Fruit fly (Drosophila melanogaster) whole organism, adult: ENCODE data around the gene CG1622.

Experiments used
- CG11617 ChIP-seq: fragments of 200-800 bp; sonication (Bioruptor generic); optimal IDR thresholded peaks from 2 replicates; lab custom pipeline; 2017; ENCODE audit warnings: mild to moderate bottlenecking, missing biosample characterization, missing genetic modification reagents, missing genetic modification characterization
- CG12768 ChIP-seq: fragments of 200-800 bp; sonication (Bioruptor generic); optimal IDR thresholded peaks from 2 replicates; lab custom pipeline; 2017; ENCODE audit warnings: missing biosample characterization, missing genetic modification characterization, mild to moderate bottlenecking, moderate library complexity, missing genetic modification reagents
- CG14711 ChIP-seq: fragments of 200-800 bp; sonication (Bioruptor generic); optimal IDR thresholded peaks from 2 replicates; lab custom pipeline; 2018; ENCODE audit warnings: missing biosample characterization, mild to moderate bottlenecking, missing genetic modification characterization, moderate library complexity
- CG1620 ChIP-seq: fragments of 200-800 bp; sonication (Bioruptor generic); optimal IDR thresholded peaks from 2 replicates; lab custom pipeline; 2016; ENCODE audit warnings: missing biosample characterization, missing genetic modification characterization
- CG33017 ChIP-seq: fragments of 200-800 bp; sonication (Bioruptor generic); optimal IDR thresholded peaks from 2 replicates; lab custom pipeline; 2018; ENCODE audit warnings: missing biosample characterization, mild to moderate bottlenecking, missing genetic modification characterization, moderate library complexity
- CG5204 ChIP-seq: fragments of 200-800 bp; sonication (Bioruptor generic); optimal IDR thresholded peaks from 2 replicates; lab custom pipeline; 2016; ENCODE audit warnings: missing biosample characterization, missing genetic modification characterization
- CG7045 ChIP-seq: fragments of 200-800 bp; sonication (Bioruptor generic); optimal IDR thresholded peaks from 2 replicates; lab custom pipeline; 2017; ENCODE audit warnings: missing biosample characterization, mild to moderate bottlenecking, missing genetic modification characterization
- CG7101 ChIP-seq: fragments of 200-800 bp; sonication (Bioruptor generic); optimal IDR thresholded peaks from 2 replicates; lab custom pipeline; 2018; ENCODE audit warnings: missing biosample characterization, mild to moderate bottlenecking, missing genetic modification characterization, moderate library complexity
- Clk ChIP-seq: fragments of 200-800 bp; sonication (Bioruptor generic); optimal IDR thresholded peaks from 2 replicates; lab custom pipeline; 2017; ENCODE audit warnings: missing biosample characterization, missing genetic modification characterization
- Crg-1 ChIP-seq: fragments of 200-800 bp; sonication (Bioruptor generic); optimal IDR thresholded peaks from 2 replicates; lab custom pipeline; 2016; ENCODE audit warnings: missing biosample characterization, missing genetic modification characterization
- Hr96 ChIP-seq: fragments of 200-800 bp; sonication (Bioruptor generic); optimal IDR thresholded peaks from 2 replicates; lab custom pipeline; 2016; ENCODE audit warnings: missing biosample characterization, missing genetic modification characterization
- Mnt ChIP-seq: fragments of 200-800 bp; sonication (Bioruptor generic); optimal IDR thresholded peaks from 2 replicates; lab custom pipeline; 2016; ENCODE audit warnings: missing biosample characterization, mild to moderate bottlenecking, missing genetic modification characterization
- bab1 ChIP-seq: fragments of 200-800 bp; sonication (Bioruptor generic); optimal IDR thresholded peaks from 3 replicates; lab custom pipeline; 2019; ENCODE audit warnings: missing biosample characterization, mild to moderate bottlenecking, missing genetic modification characterization, moderate library complexity
- cic ChIP-seq: fragments of 200-800 bp; sonication (Bioruptor generic); optimal IDR thresholded peaks from 2 replicates; lab custom pipeline; 2017; ENCODE audit warnings: missing biosample characterization, mild to moderate bottlenecking, missing genetic modification characterization, moderate library complexity
- cnc ChIP-seq, 2 experiments: fragments of >200 bp; optimal IDR thresholded peaks; 2 replicates each; lab custom pipeline; 2017
- kay ChIP-seq: fragments of 200-800 bp; sonication (Bioruptor generic); peaks from one replicate; lab custom pipeline; 2016; ENCODE audit warnings: missing biosample characterization, missing genetic modification characterization, borderline replicate concordance
- ovo ChIP-seq: fragments of 200-800 bp; sonication (Bioruptor generic); optimal IDR thresholded peaks from 2 replicates; lab custom pipeline; 2016; ENCODE audit warnings: missing biosample characterization, missing genetic modification characterization
- pad ChIP-seq: fragments of 200-800 bp; sonication (Bioruptor generic); optimal IDR thresholded peaks from 3 replicates; lab custom pipeline; 2017; ENCODE audit warnings: missing biosample characterization, missing genetic modification characterization, mild to moderate bottlenecking, moderate library complexity, missing genetic modification reagents
- tj ChIP-seq: fragments of 200-800 bp; sonication (Bioruptor generic); optimal IDR thresholded peaks from 3 replicates; lab custom pipeline; 2017; ENCODE audit warnings: missing biosample characterization, mild to moderate bottlenecking, missing genetic modification characterization, moderate library complexity
- toe ChIP-seq: fragments of 200-800 bp; sonication (Bioruptor generic); optimal IDR thresholded peaks from 2 replicates; lab custom pipeline; 2016; ENCODE audit warnings: missing biosample characterization, missing genetic modification characterization

Gene CG1622

dm6 chrX:13296405-13297183 lies at the start of gene CG1622:
Gene CG1622, plus strand, starts transcription at chrX:13297082.
- TF ChIP-seq Crg-1 (GFP tag; lab: Kevin White, UChicago) = no peak
- TF ChIP-seq CG14711 (tag; lab: Kevin White, UChicago) = peak; percentile 26
- peak; percentile 59 for TF ChIP-seq CG11617
- TF ChIP-seq kay (GFP tag; lab: Kevin White, UChicago) = no peak
- TF ChIP-seq CG7101 (tag; lab: Kevin White, UChicago) = peak; percentile 57
- no peak for TF ChIP-seq CG33017 (tag; lab: Kevin White, UChicago)
- peak; percentile 67 for TF ChIP-seq Mnt (GFP tag; lab: Kevin White, UChicago)
- no peak for TF ChIP-seq CG12768 (GFP tag; lab: Kevin White, UChicago)
- TF ChIP-seq CG5204 (GFP tag; lab: Kevin White, UChicago) = no peak
- peak; percentile 47 for TF ChIP-seq tj
- TF ChIP-seq pad (GFP tag; lab: Kevin White, UChicago) = peak; percentile 14
- TF ChIP-seq cic (GFP tag; lab: Kevin White, UChicago) = no peak
- TF ChIP-seq toe (GFP tag; lab: Kevin White, UChicago) = no peak
- peak; percentile 38 for TF ChIP-seq CG1620 (GFP tag; lab: Kevin White, UChicago)
- TF ChIP-seq ovo = no peak
- TF ChIP-seq CG7045 (GFP tag; lab: Kevin White, UChicago) = no peak
- no peak for TF ChIP-seq Hr96
- TF ChIP-seq cnc (optimal IDR thresholded peaks at IDR 0.05; lab: Kevin White, UChicago) = no peak
- TF ChIP-seq Clk = no peak
- peak; percentile 35 for TF ChIP-seq bab1 (GFP tag; lab: Kevin White, UChicago)

- TF ChIP-seq CG12768 (GFP tag; lab: Kevin White, UChicago) (no peak), CG1620 (GFP tag; lab: Kevin White, UChicago) (no peak), kay (GFP tag; lab: Kevin White, UChicago) (no peak), CG5204 (GFP tag; lab: Kevin White, UChicago) (no peak), CG14711 (tag; lab: Kevin White, UChicago) (no peak)
These were observed 49.1 kb upstream of the CG1622 start for dm6 chrX:13247789-13248188.

- TF ChIP-seq CG7045 (GFP tag; lab: Kevin White, UChicago) (no peak), CG12768 (GFP tag; lab: Kevin White, UChicago) (no peak), Clk (no peak), kay (GFP tag; lab: Kevin White, UChicago) (no peak), Hr96 (no peak), cic (GFP tag; lab: Kevin White, UChicago) (no peak), CG14711 (tag; lab: Kevin White, UChicago) (no peak), CG11617 (no peak), cnc (optimal IDR thresholded peaks at IDR 0.05; lab: Kevin White, UChicago) (no peak), pad (GFP tag; lab: Kevin White, UChicago) (no peak), CG1620 (GFP tag; lab: Kevin White, UChicago) (no peak), Mnt (GFP tag; lab: Kevin White, UChicago) (no peak)
These were observed 48.4 kb upstream of the CG1622 start for dm6 chrX:13248515-13248914.

- TF ChIP-seq kay (GFP tag; lab: Kevin White, UChicago) (no peak), CG12768 (GFP tag; lab: Kevin White, UChicago) (no peak), CG7045 (GFP tag; lab: Kevin White, UChicago) (no peak), pad (GFP tag; lab: Kevin White, UChicago) (no peak), toe (GFP tag; lab: Kevin White, UChicago) (no peak)
These were observed 47.0 kb upstream of the CG1622 start for dm6 chrX:13249732-13250395.

- no peak for TF ChIP-seq bab1 (GFP tag; lab: Kevin White, UChicago)
- no peak for TF ChIP-seq Clk
- TF ChIP-seq CG7101 (tag; lab: Kevin White, UChicago) = no peak
- TF ChIP-seq CG11617 = no peak
- no peak for TF ChIP-seq cic (GFP tag; lab: Kevin White, UChicago)
- no peak for TF ChIP-seq Hr96
- TF ChIP-seq Crg-1 (GFP tag; lab: Kevin White, UChicago) = no peak
- TF ChIP-seq CG12768 (GFP tag; lab: Kevin White, UChicago) = no peak
- TF ChIP-seq tj = no peak
These were observed 45.6 kb upstream of the CG1622 start for dm6 chrX:13251310-13251709.

- TF ChIP-seq CG12768 (GFP tag; lab: Kevin White, UChicago) (no peak), CG33017 (tag; lab: Kevin White, UChicago) (no peak), ovo (no peak), Clk (no peak), CG7045 (GFP tag; lab: Kevin White, UChicago) (no peak), CG7101 (tag; lab: Kevin White, UChicago) (no peak), tj (no peak), CG1620 (GFP tag; lab: Kevin White, UChicago) (no peak), cnc (optimal IDR thresholded peaks at IDR 0.05; lab: Kevin White, UChicago) (no peak), CG14711 (tag; lab: Kevin White, UChicago) (no peak), kay (GFP tag; lab: Kevin White, UChicago) (no peak), CG5204 (GFP tag; lab: Kevin White, UChicago) (no peak), Mnt (GFP tag; lab: Kevin White, UChicago) (no peak), cic (GFP tag; lab: Kevin White, UChicago) (no peak), CG11617 (no peak)
These were observed 43.7 kb upstream of the CG1622 start for dm6 chrX:13253062-13253724.
